Worm (Caenorhabditis elegans) whole organism, late embryonic: ENCODE measurements around the gene E02H1.1.

Experiments
- elt-2 ChIP-seq: sonication (generic microtip); optimal IDR thresholded peaks from 2 replicates; lab custom pipeline; 2016; ENCODE audit warnings: missing genetic modification reagents, missing genetic modification characterization, missing compliant biosample characterization
- nfya-1 ChIP-seq: sonication (generic microtip); optimal IDR thresholded peaks from 2 replicates; lab custom pipeline; 2017; ENCODE audit warnings: missing genetic modification characterization, mild to moderate bottlenecking, missing compliant biosample characterization, antibody characterized with exemption, moderate library complexity
- sox-4 ChIP-seq: sonication (generic microtip); optimal IDR thresholded peaks from 2 replicates; lab custom pipeline; 2017; ENCODE audit warnings: mild to moderate bottlenecking, missing genetic modification characterization, inconsistent platforms, missing compliant biosample characterization
- tbx-2 ChIP-seq: sonication (generic microtip); optimal IDR thresholded peaks from 2 replicates; lab custom pipeline; 2016; ENCODE audit warnings: missing genetic modification characterization, missing compliant biosample characterization

DNA sequence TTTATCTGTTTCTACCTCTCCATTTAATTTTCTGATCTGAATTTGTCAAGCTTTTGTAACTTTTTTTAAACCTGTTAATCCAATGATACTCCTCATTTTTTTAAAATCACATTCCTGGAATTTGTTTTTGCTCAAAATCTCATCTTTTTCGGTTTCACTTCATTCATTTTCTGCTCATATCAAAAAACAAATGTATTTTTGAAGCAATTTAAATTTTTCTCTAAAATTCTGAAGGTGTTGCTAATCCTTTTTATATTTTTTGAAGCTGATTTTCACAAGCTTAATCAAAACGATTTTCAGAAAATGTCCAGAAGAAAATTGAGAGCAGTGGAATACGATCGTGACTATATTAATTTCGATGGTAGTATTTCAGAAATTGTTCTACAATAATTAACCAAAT lies 4.0 kb upstream of the E02H1.1 start, which contains the start of gene E02H1.5:
- TF ChIP-seq nfya-1 (tag; lab: Kevin White, UChicago) = no peak
- TF ChIP-seq sox-4 (tag; lab: Kevin White, UChicago) = no peak
- TF ChIP-seq elt-2 (tag; lab: Kevin White, UChicago) = no peak
- TF ChIP-seq tbx-2 (tag; lab: Kevin White, UChicago) = no peak
